Fruit fly (Drosophila melanogaster): ENCODE measurements around the gene knk.

DNA sequence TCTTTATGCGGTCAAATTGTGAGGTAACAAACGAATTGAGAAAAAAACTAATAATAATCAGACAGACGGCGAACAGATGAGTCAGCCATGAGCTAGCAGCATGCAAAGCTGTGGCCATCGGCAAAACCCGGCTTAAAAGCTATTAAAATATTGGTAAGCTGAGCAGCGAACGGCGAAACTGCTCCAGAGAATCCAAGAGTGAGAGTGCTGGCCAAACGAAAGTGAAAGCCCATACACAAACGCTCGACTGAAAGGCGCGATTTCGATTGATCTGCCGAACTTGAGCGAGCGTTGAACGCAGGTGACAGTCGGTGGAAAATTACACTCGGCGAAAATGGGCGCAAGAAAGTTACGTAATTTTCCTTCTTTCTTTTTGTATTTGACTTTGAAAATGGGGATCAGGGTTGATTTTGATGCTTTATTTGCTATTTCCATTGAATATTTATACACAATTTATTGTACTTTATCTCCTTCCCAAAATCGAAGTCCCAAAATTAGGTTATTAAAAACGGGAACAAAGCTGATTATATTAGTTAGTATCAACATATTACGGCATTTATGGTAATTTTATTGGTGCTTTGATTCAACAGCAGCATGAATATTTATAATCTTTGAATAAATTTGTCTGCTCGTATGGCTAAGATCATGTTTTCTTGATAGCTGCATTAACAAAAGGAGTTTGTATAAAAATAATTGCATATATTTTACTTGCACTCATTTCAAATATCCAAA, 24.4 kb upstream of the knk start:
- TF ChIP-seq CTCF (optimal IDR thresholded peaks at IDR 0.05) (no peak), CG8478 (optimal IDR thresholded peaks at IDR 0.05) (no peak)

All from S2 (cell line).